Fruit fly (Drosophila melanogaster) whole organism, embryonic: ENCODE measurements around the gene CG17344.
A peak's percentile ranks its signal among the peaks of the same experiment; 100 is the strongest.

Experiments
- Adf1 ChIP-seq: fragments of 200-800 bp; sonication (Bioruptor generic); IDR thresholded peaks from 2 replicates; pipeline ENCODE4 v1.3.6; 2022; ENCODE audit warnings: missing biosample characterization, missing genetic modification characterization
- Bteb2 ChIP-seq: fragments of 200-800 bp; sonication (Bioruptor generic); optimal IDR thresholded peaks from 2 replicates; lab custom pipeline; 2016; ENCODE audit warnings: missing biosample characterization, missing genetic modification characterization
- CG11247 ChIP-seq: fragments of 200-800 bp; sonication (Bioruptor generic); IDR thresholded peaks from 2 replicates; pipeline ENCODE4 v1.3.6; 2022; ENCODE audit warnings: missing biosample characterization, missing genetic modification characterization
- CG11398 ChIP-seq: fragments of 200-800 bp; sonication (Bioruptor generic); optimal IDR thresholded peaks from 2 replicates; lab custom pipeline; 2016; ENCODE audit warnings: missing biosample characterization, missing genetic modification characterization
- CG11456 ChIP-seq: fragments of 200-800 bp; sonication (Bioruptor generic); IDR thresholded peaks from 3 replicates; pipeline ENCODE4 v1.3.6; 2022; ENCODE audit warnings: missing biosample characterization, missing genetic modification characterization
- CG11695 ChIP-seq: fragments of 200-800 bp; sonication (Bioruptor generic); IDR thresholded peaks from 3 replicates; pipeline ENCODE4 v1.3.6; 2022; ENCODE audit warnings: missing biosample characterization, missing genetic modification characterization
- CG13424 ChIP-seq: fragments of 200-800 bp; sonication (Bioruptor generic); optimal IDR thresholded peaks from 2 replicates; lab custom pipeline; 2019; ENCODE audit warnings: missing biosample characterization, mild to moderate bottlenecking, missing genetic modification characterization, moderate library complexity
- CG14710 ChIP-seq: fragments of 200-800 bp; sonication (Bioruptor generic); optimal IDR thresholded peaks from 3 replicates; lab custom pipeline; 2019; ENCODE audit warnings: missing biosample characterization, mild to moderate bottlenecking, missing genetic modification characterization, moderate library complexity
- CG14860 ChIP-seq: fragments of 200-800 bp; sonication (Bioruptor generic); IDR thresholded peaks from 3 replicates; pipeline ENCODE4 v1.3.6; 2022; ENCODE audit warnings: missing biosample characterization, missing genetic modification characterization; ENCODE audit not compliant: partially characterized antibody
- CG17328 ChIP-seq: fragments of 200-800 bp; sonication (Bioruptor generic); IDR thresholded peaks from 2 replicates; pipeline ENCODE4 v1.3.6; 2022; ENCODE audit warnings: missing biosample characterization, missing genetic modification characterization
- CG18011 ChIP-seq: fragments of 200-800 bp; sonication (Bioruptor generic); optimal IDR thresholded peaks from 2 replicates; lab custom pipeline; 2017; ENCODE audit warnings: missing biosample characterization, missing genetic modification characterization, mild to moderate bottlenecking, moderate library complexity, missing genotype
- CG3407 ChIP-seq: fragments of 200-800 bp; sonication (Bioruptor generic); optimal IDR thresholded peaks from 2 replicates; lab custom pipeline; 2018; ENCODE audit warnings: missing biosample characterization, mild to moderate bottlenecking, missing genetic modification characterization
- CG34224 ChIP-seq: fragments of 200-800 bp; sonication (Bioruptor generic); IDR thresholded peaks from 3 replicates; pipeline ENCODE4 v1.3.6; 2022; ENCODE audit warnings: missing biosample characterization, missing genetic modification characterization; ENCODE audit not compliant: partially characterized antibody
- CG4730 ChIP-seq: fragments of 200-800 bp; sonication (Bioruptor generic); IDR thresholded peaks from 2 replicates; pipeline ENCODE4 v1.3.6; 2022; ENCODE audit warnings: missing biosample characterization, missing genetic modification characterization
- CG6854 ChIP-seq: fragments of 200-800 bp; sonication (Bioruptor generic); optimal IDR thresholded peaks from 3 replicates; lab custom pipeline; 2017; ENCODE audit warnings: missing biosample characterization, mild to moderate bottlenecking, missing genetic modification characterization
- CG8359 ChIP-seq: fragments of 200-800 bp; sonication (Bioruptor generic); optimal IDR thresholded peaks from 2 replicates; lab custom pipeline; 2017; ENCODE audit warnings: missing biosample characterization, mild to moderate bottlenecking, missing genetic modification characterization, borderline replicate concordance
- CG8478 ChIP-seq: fragments of >200 bp; optimal IDR thresholded peaks from 2 replicates; lab custom pipeline; 2018
- CG9609 ChIP-seq: fragments of 200-800 bp; sonication (Bioruptor generic); optimal IDR thresholded peaks from 3 replicates; lab custom pipeline; 2016; ENCODE audit warnings: missing biosample characterization, missing genetic modification characterization
- CkIIα-i1 ChIP-seq: fragments of 200-800 bp; sonication (Bioruptor generic); IDR thresholded peaks from 2 replicates; pipeline ENCODE4 v1.3.6; 2022; ENCODE audit warnings: missing biosample characterization, missing genetic modification characterization
- Dbx ChIP-seq: fragments of 200-800 bp; sonication (Bioruptor generic); IDR thresholded peaks from 3 replicates; pipeline ENCODE4 v1.3.6; 2022; ENCODE audit warnings: missing biosample characterization, missing genetic modification characterization
- Dip3 ChIP-seq: fragments of 200-800 bp; sonication (Bioruptor generic); optimal IDR thresholded peaks from 3 replicates; lab custom pipeline; 2016; ENCODE audit warnings: missing biosample characterization, missing genetic modification characterization
- Dll ChIP-seq: fragments of 200-800 bp; sonication (Bioruptor generic); IDR thresholded peaks from 4 replicates; pipeline ENCODE4 v1.3.6; 2022; ENCODE audit warnings: missing biosample characterization, missing genetic modification characterization; ENCODE audit not compliant: partially characterized antibody
- Doc2 ChIP-seq: fragments of 200-800 bp; sonication (Bioruptor generic); IDR thresholded peaks from 2 replicates; pipeline ENCODE4 v1.3.6; 2022; ENCODE audit warnings: missing biosample characterization, missing genetic modification characterization
- Gsc ChIP-seq: fragments of 200-800 bp; sonication (Bioruptor generic); IDR thresholded peaks from 2 replicates; pipeline ENCODE4 v1.3.6; 2022; ENCODE audit warnings: missing biosample characterization, missing genetic modification characterization
- HLH3B ChIP-seq: fragments of 200-800 bp; sonication (Bioruptor generic); IDR thresholded peaks from 2 replicates; pipeline ENCODE4 v1.3.6; 2022; ENCODE audit warnings: missing biosample characterization, missing genetic modification characterization
- Hr51 ChIP-seq, 2 experiments: fragments of 200-800 bp; sonication (Bioruptor generic); optimal IDR thresholded peaks; 2 replicates in 1 of 2; 3 replicates in 1 of 2; lab custom pipeline; 2016 to 2018; ENCODE audit warnings: missing biosample characterization in 2 of 2, missing genetic modification characterization in 2 of 2, mild to moderate bottlenecking in 1 of 2, moderate library complexity in 1 of 2
- Lpt ChIP-seq: fragments of >200 bp; optimal IDR thresholded peaks from 2 replicates; lab custom pipeline; 2018; ENCODE audit warnings: missing biosample characterization, missing genetic modification characterization
- Med ChIP-seq: fragments of 200-800 bp; sonication (Bioruptor generic); peaks from one replicate; lab custom pipeline; 2016; ENCODE audit warnings: missing biosample characterization, missing genetic modification characterization, mild to moderate bottlenecking, inconsistent platforms, moderate library complexity
- Nf-YA ChIP-seq: fragments of 200-800 bp; sonication (Bioruptor generic); IDR thresholded peaks from 2 replicates; pipeline ENCODE4 v1.3.6; 2022; ENCODE audit warnings: missing biosample characterization, missing genetic modification characterization
- Nf-YC ChIP-seq: fragments of 200-800 bp; optimal IDR thresholded peaks from 3 replicates; lab custom pipeline; 2019; ENCODE audit warnings: missing biosample characterization, mild to moderate bottlenecking, missing genetic modification characterization, moderate library complexity
- PHDP ChIP-seq: fragments of 200-800 bp; sonication (Bioruptor generic); optimal IDR thresholded peaks from 3 replicates; lab custom pipeline; 2018; ENCODE audit warnings: missing biosample characterization, mild to moderate bottlenecking, missing genetic modification characterization, moderate library complexity
- Pdp1 ChIP-seq, 2 experiments: fragments of 200-800 bp; sonication (Bioruptor generic); optimal IDR thresholded peaks; 3 replicates each; lab custom pipeline; 2016; ENCODE audit warnings: missing biosample characterization in 2 of 2, missing genetic modification characterization in 2 of 2, mild to moderate bottlenecking in 1 of 2, moderate library complexity in 1 of 2
- Xbp1 ChIP-seq: fragments of 200-800 bp; sonication (Bioruptor generic); optimal IDR thresholded peaks from 3 replicates; lab custom pipeline; 2016; ENCODE audit warnings: missing biosample characterization, mild to moderate bottlenecking, missing genetic modification characterization
- al ChIP-seq: fragments of 200-800 bp; sonication (Bioruptor generic); IDR thresholded peaks from 2 replicates; pipeline ENCODE4 v1.3.6; 2022; ENCODE audit warnings: missing biosample characterization, missing genetic modification characterization
- ap ChIP-seq: fragments of 200-800 bp; sonication (Bioruptor generic); IDR thresholded peaks from 2 replicates; pipeline ENCODE4 v1.3.6; 2022; ENCODE audit warnings: missing biosample characterization, missing genetic modification characterization
- az2 ChIP-seq: fragments of 200-800 bp; sonication (Bioruptor generic); optimal IDR thresholded peaks from 3 replicates; lab custom pipeline; 2016; ENCODE audit warnings: missing biosample characterization, missing genetic modification characterization
- gcm ChIP-seq: fragments of 200-800 bp; sonication (Bioruptor generic); optimal IDR thresholded peaks from 2 replicates; lab custom pipeline; 2019; ENCODE audit warnings: missing biosample characterization, mild to moderate bottlenecking, missing genetic modification characterization, moderate library complexity
- gfzf ChIP-seq: fragments of 200-800 bp; sonication (Bioruptor generic); optimal IDR thresholded peaks from 2 replicates; lab custom pipeline; 2016; ENCODE audit warnings: missing biosample characterization, mild to moderate bottlenecking, missing genetic modification characterization, moderate library complexity
- nau ChIP-seq: fragments of 200-800 bp; sonication (Bioruptor generic); optimal IDR thresholded peaks from 3 replicates; lab custom pipeline; 2017; ENCODE audit warnings: missing biosample characterization, mild to moderate bottlenecking, missing genetic modification characterization, missing genetic modification reagents
- prd ChIP-seq, 3 experiments: fragments of >200 bp in 2 of 3; fragments of 200-800 bp in 1 of 3; sonication (Bioruptor generic) in 1 of 3; optimal IDR thresholded peaks in 2 of 3; IDR thresholded peaks in 1 of 3; 2 replicates in 2 of 3; 3 replicates in 1 of 3; pipeline versions ENCODE4 v1.3.6 to Lab custom; 2017 to 2022; ENCODE audit warnings: missing biosample characterization in 1 of 3, missing genetic modification characterization in 1 of 3
- sens ChIP-seq: fragments of 200-800 bp; sonication (Bioruptor generic); peaks from one replicate; lab custom pipeline; 2016; ENCODE audit warnings: missing biosample characterization, missing genetic modification characterization
- sisA ChIP-seq: fragments of 200-800 bp; sonication (Bioruptor generic); IDR thresholded peaks from 2 replicates; pipeline ENCODE4 v1.3.6; 2022; ENCODE audit warnings: missing biosample characterization, missing genetic modification characterization
- so ChIP-seq: fragments of 200-800 bp; sonication (Bioruptor generic); IDR thresholded peaks from 3 replicates; pipeline ENCODE4 v1.3.6; 2022; ENCODE audit warnings: missing biosample characterization, missing genetic modification characterization
- toy ChIP-seq: fragments of 200-800 bp; sonication (Bioruptor generic); IDR thresholded peaks from 2 replicates; pipeline ENCODE4 v1.3.6; 2022; ENCODE audit warnings: missing biosample characterization, missing genetic modification characterization
- ttk ChIP-seq: fragments of 200-800 bp; sonication (Bioruptor generic); IDR thresholded peaks from 2 replicates; pipeline ENCODE4 v2.1.2; 2022; ENCODE audit warnings: missing biosample characterization, missing genetic modification characterization
- twi ChIP-seq: fragments of 200-800 bp; optimal IDR thresholded peaks from 2 replicates; lab custom pipeline; 2019; ENCODE audit warnings: missing biosample characterization, mild to moderate bottlenecking, missing genetic modification characterization, moderate library complexity
- vfl ChIP-seq: fragments of 200-800 bp; sonication (Bioruptor generic); optimal IDR thresholded peaks from 2 replicates; lab custom pipeline; 2016; ENCODE audit warnings: missing biosample characterization, missing genetic modification characterization
- vnd ChIP-seq: fragments of 200-800 bp; sonication (Bioruptor generic); IDR thresholded peaks from 3 replicates; pipeline ENCODE4 v1.3.6; 2022; ENCODE audit warnings: missing biosample characterization, missing genetic modification characterization; ENCODE audit not compliant: partially characterized antibody
- wor ChIP-seq: fragments of 200-800 bp; sonication (Bioruptor generic); IDR thresholded peaks from 2 replicates; pipeline ENCODE4 v1.3.6; 2022; ENCODE audit warnings: missing biosample characterization, missing genetic modification characterization
- zf30C ChIP-seq: fragments of 200-800 bp; sonication (Bioruptor generic); optimal IDR thresholded peaks from 3 replicates; lab custom pipeline; 2018; ENCODE audit warnings: missing biosample characterization, mild to moderate bottlenecking, missing genetic modification characterization

The CG17344 gene

DNA sequence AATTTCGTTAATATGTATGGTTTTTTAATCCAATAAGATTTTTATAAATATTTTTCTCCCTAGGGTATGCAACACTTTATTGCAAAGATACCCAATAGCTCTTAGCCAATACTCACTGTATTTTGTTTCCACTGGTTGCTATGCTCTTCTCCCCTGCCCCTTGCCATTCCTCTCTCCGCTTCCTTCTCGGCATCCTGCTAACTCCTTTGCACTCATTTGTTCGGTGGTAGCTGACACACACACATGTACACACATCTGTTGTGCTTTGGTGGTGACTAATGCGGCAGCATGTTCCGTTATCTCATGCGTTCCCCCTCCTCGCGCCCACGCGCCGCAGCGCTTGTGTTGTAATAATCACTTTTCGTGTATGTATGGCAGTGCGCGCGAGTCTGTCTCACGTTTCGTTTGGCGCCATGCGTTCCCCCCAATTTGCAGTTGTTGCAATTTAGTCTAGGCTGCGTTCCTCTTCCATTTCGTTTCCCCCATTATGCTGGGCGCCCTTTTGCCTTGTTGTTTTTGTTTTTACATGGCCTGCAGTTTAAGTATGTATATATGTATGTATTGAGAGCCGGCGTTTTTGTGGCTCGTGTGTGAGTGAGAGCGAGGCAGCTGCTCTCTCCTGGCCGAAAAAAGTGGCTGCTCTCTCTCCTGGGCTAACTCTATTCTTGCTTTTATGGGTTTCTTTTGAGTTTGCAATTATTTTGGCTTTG, 33.1 kb downstream of the CG17344 start, which contains the start of gene Polr1D (continued):
- TF ChIP-seq wor (no peak), twi (tag; lab: Kevin White, UChicago) (peak; percentile 86), CG8359 (GFP tag; lab: Kevin White, UChicago) (no peak), gcm (GFP tag; lab: Kevin White, UChicago) (peak; percentile 30), vnd (GFP tag; lab: Robert Waterston, UW) (no peak), CG13424 (no peak), Doc2 (no peak), CG14860 (GFP tag; lab: Robert Waterston, UW) (no peak), CG34224 (GFP tag; lab: Robert Waterston, UW) (no peak), CkIIα-i1 (no peak), CG14710 (tag; lab: Kevin White, UChicago) (no peak), Hr51 (GFP tag; optimal IDR thresholded peaks at IDR 0.05; lab: Kevin White, UChicago) (no peak), so (GFP tag; lab: Robert Waterston, UW) (peak; percentile 60; the same call in 1 of the 3 replicates), CG6854 (no peak), Dip3 (GFP tag; lab: Kevin White, UChicago) (no peak), zf30C (GFP tag; lab: Kevin White, UChicago) (no peak), CG8478 (lab: Kevin White, UChicago) (peak; percentile 82), HLH3B (GFP tag; lab: Robert Waterston, UW) (peak; percentile 13; the same call in 1 of the 2 replicates), CG11398 (GFP tag; lab: Kevin White, UChicago) (no peak), vfl (no peak), CG4730 (no peak), Dbx (GFP tag; lab: Robert Waterston, UW) (no peak), nau (no peak), Gsc (GFP tag; lab: Robert Waterston, UW) (no peak), CG17328 (GFP tag; lab: Robert Waterston, UW) (no peak), CG9609 (GFP tag; lab: Kevin White, UChicago) (no peak), az2 (GFP tag; lab: Kevin White, UChicago) (no peak), Pdp1 (GFP tag; optimal IDR thresholded peaks at IDR 0.05; lab: Kevin White, UChicago) (peak in 1 of 2 experiments; percentile 83), Nf-YC (peak; percentile 3), Med (peak; percentile 80), prd (optimal IDR thresholded peaks at IDR 0.05; lab: Kevin White, UChicago) (no peak), prd (GFP tag; IDR thresholded peaks at IDR 0.05; lab: Robert Waterston, UW) (no peak), Lpt (peak; percentile 71), ap (no peak), PHDP (tag; lab: Kevin White, UChicago) (peak; percentile 14), CG11695 (no peak), ttk (no peak), Bteb2 (GFP tag; lab: Kevin White, UChicago) (no peak), Adf1 (GFP tag; lab: Robert Waterston, UW) (peak; percentile 54), CG11456 (GFP tag; lab: Robert Waterston, UW) (no peak), CG18011 (GFP tag; lab: Kevin White, UChicago) (no peak), CG3407 (no peak), sens (GFP tag; lab: Kevin White, UChicago) (peak; percentile 84), Nf-YA (no peak), Xbp1 (peak; percentile 1), gfzf (GFP tag; lab: Kevin White, UChicago) (no peak), Dll (GFP tag; lab: Robert Waterston, UW) (peak; percentile 45; the same call in 1 of the 4 replicates), CG11247 (GFP tag; lab: Robert Waterston, UW) (0 out of 2 replicates have a peak, but pooled peaks have one; percentile 32), toy (GFP tag; lab: Robert Waterston, UW) (no peak), al (no peak), sisA (GFP tag; lab: Robert Waterston, UW) (0 out of 2 replicates have a peak, but pooled peaks have one; percentile 16)
